Fruit fly (Drosophila melanogaster) whole organism, embryonic: ENCODE results near the gene Cpr62Bc.

ENCODE experiments used
- Ada2b ChIP-seq: fragments of 200-800 bp; sonication (Bioruptor generic); IDR thresholded peaks from 2 replicates; pipeline ENCODE4 v1.3.6; 2022; ENCODE audit warnings: missing biosample characterization, missing genetic modification characterization
- CG10321 ChIP-seq: fragments of 200-800 bp; sonication (Bioruptor generic); IDR thresholded peaks from 2 replicates; pipeline ENCODE4 v1.3.6; 2022; ENCODE audit warnings: missing biosample characterization, missing genetic modification characterization
- CG10959 ChIP-seq: fragments of 200-800 bp; sonication (Bioruptor generic); IDR thresholded peaks from 2 replicates; pipeline ENCODE4 v1.3.6; 2022; ENCODE audit warnings: missing biosample characterization, missing genetic modification characterization
- CG11695 ChIP-seq: fragments of 200-800 bp; sonication (Bioruptor generic); IDR thresholded peaks from 3 replicates; pipeline ENCODE4 v1.3.6; 2022; ENCODE audit warnings: missing biosample characterization, missing genetic modification characterization
- CG12769 ChIP-seq: fragments of 200-800 bp; sonication (Bioruptor generic); optimal IDR thresholded peaks from 2 replicates; lab custom pipeline; 2019; ENCODE audit warnings: missing biosample characterization, mild to moderate bottlenecking, missing genetic modification characterization, moderate library complexity
- CG12942 ChIP-seq: fragments of 200-800 bp; sonication (Bioruptor generic); optimal IDR thresholded peaks from 3 replicates; lab custom pipeline; 2016; ENCODE audit warnings: missing biosample characterization, missing genetic modification characterization
- CG13123 ChIP-seq: fragments of 200-800 bp; sonication (Bioruptor generic); optimal IDR thresholded peaks from 2 replicates; lab custom pipeline; 2016; ENCODE audit warnings: missing biosample characterization, missing genetic modification characterization
- CG15696 ChIP-seq: fragments of 200-800 bp; sonication (Bioruptor generic); optimal IDR thresholded peaks from 2 replicates; lab custom pipeline; 2019; ENCODE audit warnings: missing biosample characterization, mild to moderate bottlenecking, missing genetic modification characterization, moderate library complexity
- CG18262 ChIP-seq: fragments of 200-800 bp; optimal IDR thresholded peaks from 3 replicates; lab custom pipeline; 2019; ENCODE audit warnings: missing biosample characterization, mild to moderate bottlenecking, missing genetic modification characterization, moderate library complexity
- CG18599 ChIP-seq: fragments of 200-800 bp; sonication (Bioruptor generic); optimal IDR thresholded peaks from 3 replicates; lab custom pipeline; 2017; ENCODE audit warnings: missing biosample characterization, missing genetic modification characterization, mild to moderate bottlenecking, moderate library complexity, missing genetic modification reagents
- CG30020 ChIP-seq: fragments of 200-800 bp; optimal IDR thresholded peaks from 2 replicates; lab custom pipeline; 2019; ENCODE audit warnings: missing biosample characterization, mild to moderate bottlenecking, missing genetic modification characterization, moderate library complexity
- CG3726 ChIP-seq: fragments of 200-800 bp; sonication (Bioruptor generic); IDR thresholded peaks from 3 replicates; pipeline ENCODE4, ENCODE4 v1.3.6; 2022; ENCODE audit warnings: missing biosample characterization, missing genetic modification characterization
- CG3995 ChIP-seq: fragments of 200-800 bp; sonication (Bioruptor generic); optimal IDR thresholded peaks from 3 replicates; lab custom pipeline; 2016; ENCODE audit warnings: missing biosample characterization, missing genetic modification characterization
- CG4424 ChIP-seq: fragments of 200-800 bp; sonication (Bioruptor generic); optimal IDR thresholded peaks from 3 replicates; lab custom pipeline; 2016; ENCODE audit warnings: missing biosample characterization, missing genetic modification characterization
- CG7987 ChIP-seq: fragments of 200-800 bp; sonication (Bioruptor generic); optimal IDR thresholded peaks from 2 replicates; lab custom pipeline; 2018; ENCODE audit warnings: missing biosample characterization, mild to moderate bottlenecking, missing genetic modification characterization, moderate library complexity
- CG8359 ChIP-seq: fragments of 200-800 bp; sonication (Bioruptor generic); optimal IDR thresholded peaks from 2 replicates; lab custom pipeline; 2017; ENCODE audit warnings: missing biosample characterization, mild to moderate bottlenecking, missing genetic modification characterization, borderline replicate concordance
- CG9727 ChIP-seq: fragments of 200-800 bp; sonication (Bioruptor generic); optimal IDR thresholded peaks from 3 replicates; lab custom pipeline; 2017; ENCODE audit warnings: missing biosample characterization, mild to moderate bottlenecking, missing genetic modification characterization
- CG9817 ChIP-seq: fragments of 200-800 bp; sonication (Bioruptor generic); optimal IDR thresholded peaks from 2 replicates; lab custom pipeline; 2018; ENCODE audit warnings: missing biosample characterization, mild to moderate bottlenecking, missing genetic modification characterization, moderate library complexity
- CrebB ChIP-seq: fragments of 200-800 bp; sonication (Bioruptor generic); optimal IDR thresholded peaks from 3 replicates; lab custom pipeline; 2018; ENCODE audit warnings: missing biosample characterization, mild to moderate bottlenecking, missing genetic modification characterization
- D19B ChIP-seq: fragments of 200-800 bp; sonication (Bioruptor generic); optimal IDR thresholded peaks from 2 replicates; lab custom pipeline; 2017; ENCODE audit warnings: missing biosample characterization, mild to moderate bottlenecking, missing genetic modification characterization
- Deaf1 ChIP-seq: fragments of 200-800 bp; optimal IDR thresholded peaks from 3 replicates; lab custom pipeline; 2019; ENCODE audit warnings: missing biosample characterization, mild to moderate bottlenecking, missing genetic modification characterization, moderate library complexity
- Doc2 ChIP-seq: fragments of 200-800 bp; sonication (Bioruptor generic); IDR thresholded peaks from 2 replicates; pipeline ENCODE4 v1.3.6; 2022; ENCODE audit warnings: missing biosample characterization, missing genetic modification characterization
- E2f2 ChIP-seq: fragments of 200-800 bp; sonication (Bioruptor generic); IDR thresholded peaks from 2 replicates; pipeline ENCODE4 v1.3.6; 2022; ENCODE audit warnings: missing biosample characterization, missing genetic modification characterization
- ERR ChIP-seq: fragments of 200-800 bp; sonication (Bioruptor generic); optimal IDR thresholded peaks from 2 replicates; lab custom pipeline; 2016; ENCODE audit warnings: missing biosample characterization, missing genetic modification characterization
- GATAe ChIP-seq: fragments of 200-800 bp; sonication (Bioruptor generic); conservative IDR thresholded peaks from 2 replicates; pipeline ENCODE4 v1.3.6; 2022; ENCODE audit warnings: missing biosample characterization, missing genetic modification characterization
- Lim3 ChIP-seq: fragments of 200-800 bp; sonication (Bioruptor generic); IDR thresholded peaks from 2 replicates; pipeline ENCODE4 v1.3.6; 2022; ENCODE audit warnings: missing biosample characterization, missing genetic modification characterization
- Med ChIP-seq: fragments of 200-800 bp; sonication (Bioruptor generic); peaks from one replicate; lab custom pipeline; 2016; ENCODE audit warnings: missing biosample characterization, missing genetic modification characterization, mild to moderate bottlenecking, inconsistent platforms, moderate library complexity
- Nf-YA ChIP-seq: fragments of 200-800 bp; sonication (Bioruptor generic); IDR thresholded peaks from 2 replicates; pipeline ENCODE4 v1.3.6; 2022; ENCODE audit warnings: missing biosample characterization, missing genetic modification characterization
- Ravus ChIP-seq: fragments of 200-800 bp; sonication (Bioruptor generic); IDR thresholded peaks from 2 replicates; pipeline ENCODE4 v1.3.6; 2022; ENCODE audit warnings: missing biosample characterization, missing genetic modification characterization
- TFAM ChIP-seq: fragments of 200-800 bp; sonication (Bioruptor generic); optimal IDR thresholded peaks from 2 replicates; lab custom pipeline; 2017; ENCODE audit warnings: missing biosample characterization, missing genetic modification characterization, inconsistent platforms
- ab ChIP-seq: fragments of 200-800 bp; sonication (Bioruptor generic); optimal IDR thresholded peaks from 2 replicates; lab custom pipeline; 2016; ENCODE audit warnings: missing biosample characterization, missing genetic modification characterization
- bbx ChIP-seq: fragments of 200-800 bp; sonication (Bioruptor generic); IDR thresholded peaks from 2 replicates; pipeline ENCODE4 v1.3.6; 2022; ENCODE audit warnings: missing biosample characterization, missing genetic modification characterization; ENCODE audit not compliant: partially characterized antibody
- btn ChIP-seq: fragments of 200-800 bp; sonication (Bioruptor generic); optimal IDR thresholded peaks from 2 replicates; lab custom pipeline; 2016; ENCODE audit warnings: missing biosample characterization, missing genetic modification characterization
- chinmo ChIP-seq: fragments of 200-800 bp; sonication (Bioruptor generic); IDR thresholded peaks from 4 replicates; pipeline ENCODE4 v1.3.6; 2022; ENCODE audit warnings: missing biosample characterization, missing genetic modification characterization; ENCODE audit not compliant: partially characterized antibody
- chn ChIP-seq: fragments of 200-800 bp; sonication (Bioruptor generic); optimal IDR thresholded peaks from 2 replicates; lab custom pipeline; 2016; ENCODE audit warnings: missing biosample characterization, missing genetic modification characterization
- croc ChIP-seq: fragments of 200-800 bp; sonication (Bioruptor generic); conservative IDR thresholded peaks from 3 replicates; pipeline ENCODE4 v1.3.6; 2022; ENCODE audit warnings: missing biosample characterization, missing genetic modification characterization
- dmrt99B ChIP-seq: fragments of 200-800 bp; sonication (Bioruptor generic); optimal IDR thresholded peaks from 2 replicates; lab custom pipeline; 2018; ENCODE audit warnings: missing biosample characterization, mild to moderate bottlenecking, missing genetic modification characterization, moderate library complexity
- esg ChIP-seq: fragments of 200-800 bp; sonication (Bioruptor generic); conservative IDR thresholded peaks from 2 replicates; pipeline ENCODE4 v1.3.6; 2022; ENCODE audit warnings: missing biosample characterization, missing genetic modification characterization
- grn ChIP-seq: fragments of 200-800 bp; sonication (Bioruptor generic); optimal IDR thresholded peaks from 3 replicates; lab custom pipeline; 2017; ENCODE audit warnings: missing biosample characterization, missing genetic modification characterization
- klu ChIP-seq: fragments of 200-800 bp; sonication (Bioruptor generic); IDR thresholded peaks from 2 replicates; pipeline ENCODE4 v1.3.6; 2022; ENCODE audit warnings: missing biosample characterization, missing genetic modification characterization
- maf-S ChIP-seq: fragments of 200-800 bp; sonication (Bioruptor generic); optimal IDR thresholded peaks from 2 replicates; lab custom pipeline; 2016; ENCODE audit warnings: missing biosample characterization, missing genetic modification characterization
- nmo ChIP-seq: fragments of 200-800 bp; sonication (Bioruptor generic); optimal IDR thresholded peaks from 2 replicates; lab custom pipeline; 2018; ENCODE audit warnings: missing biosample characterization, mild to moderate bottlenecking, missing genetic modification characterization, moderate library complexity
- nom ChIP-seq: fragments of 200-800 bp; sonication (Bioruptor generic); optimal IDR thresholded peaks from 2 replicates; lab custom pipeline; 2017; ENCODE audit warnings: missing biosample characterization, missing genetic modification characterization, mild to moderate bottlenecking, moderate library complexity, missing genetic modification reagents
- oc ChIP-seq: fragments of 200-800 bp; sonication (Bioruptor generic); optimal IDR thresholded peaks from 2 replicates; lab custom pipeline; 2018; ENCODE audit warnings: missing biosample characterization, mild to moderate bottlenecking, missing genetic modification characterization, moderate library complexity
- sens-2 ChIP-seq: fragments of 200-800 bp; sonication (Bioruptor generic); IDR thresholded peaks from 2 replicates; pipeline ENCODE4 v1.3.6; 2022; ENCODE audit warnings: missing biosample characterization, missing genetic modification characterization
- tio ChIP-seq: fragments of 200-800 bp; sonication (Bioruptor generic); optimal IDR thresholded peaks from 2 replicates; lab custom pipeline; 2017; ENCODE audit warnings: missing biosample characterization, missing genetic modification characterization, inconsistent platforms
- tna ChIP-seq: fragments of 200-800 bp; sonication (Bioruptor generic); IDR thresholded peaks from 2 replicates; pipeline ENCODE4 v1.3.6; 2022; ENCODE audit warnings: missing biosample characterization, missing genetic modification characterization; ENCODE audit not compliant: partially characterized antibody
- unc-4 ChIP-seq: fragments of 200-800 bp; sonication (Bioruptor generic); IDR thresholded peaks from 2 replicates; pipeline ENCODE4 v1.3.6; 2022; ENCODE audit warnings: missing biosample characterization, missing genetic modification characterization; ENCODE audit not compliant: partially characterized antibody
- usp ChIP-seq: fragments of >200 bp; optimal IDR thresholded peaks from 2 replicates; lab custom pipeline; 2017; ENCODE audit warnings: missing biosample characterization, missing genetic modification characterization
- vnd ChIP-seq: fragments of 200-800 bp; sonication (Bioruptor generic); IDR thresholded peaks from 3 replicates; pipeline ENCODE4 v1.3.6; 2022; ENCODE audit warnings: missing biosample characterization, missing genetic modification characterization; ENCODE audit not compliant: partially characterized antibody

Gene Cpr62Bc

DNA sequence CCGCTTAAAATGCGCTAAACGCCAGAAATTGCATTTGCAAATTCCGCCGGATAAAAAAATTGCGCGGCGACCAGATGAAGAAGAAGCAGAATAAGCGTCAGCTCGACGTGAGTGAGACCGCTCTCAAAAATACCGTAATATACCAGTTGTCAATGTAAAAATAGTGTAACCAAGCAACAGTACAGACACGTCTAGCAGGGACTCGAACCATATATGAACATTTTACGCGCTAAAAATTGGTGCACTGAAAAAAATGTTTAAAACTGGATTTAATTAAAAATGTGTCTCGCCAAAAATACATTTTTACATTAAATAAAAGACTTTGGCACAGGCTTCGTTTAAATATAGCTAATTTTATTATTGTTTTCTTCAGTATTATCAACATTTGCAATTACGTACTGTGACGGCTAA, 34.3 kb upstream of the Cpr62Bc start, which contains the start of gene dre4 (continued):
- TF ChIP-seq CG7987 (GFP tag; lab: Kevin White, UChicago), result peak; percentile 37
- peak; percentile 73 for TF ChIP-seq CG4424 (GFP tag; lab: Kevin White, UChicago)
- TF ChIP-seq esg (GFP tag; lab: Robert Waterston, UW), result peak; percentile 45; the same call in 1 of the 2 replicates
- TF ChIP-seq oc (tag; lab: Kevin White, UChicago), result peak; percentile 39
- peak; percentile 76 for TF ChIP-seq nmo (GFP tag; lab: Kevin White, UChicago)
- peak; percentile 91 for TF ChIP-seq Med
- TF ChIP-seq GATAe (GFP tag; lab: Robert Waterston, UW), result no peak
- no peak for TF ChIP-seq TFAM (GFP tag; lab: Kevin White, UChicago)
- peak; percentile 31; the same call in 1 of the 2 replicates for TF ChIP-seq CG10959 (GFP tag; lab: Robert Waterston, UW)
- peak; percentile 66 for TF ChIP-seq CG12769
- TF ChIP-seq klu (GFP tag; lab: Robert Waterston, UW), result peak; percentile 58; the same call in 1 of the 2 replicates
- peak; percentile 47 for TF ChIP-seq nom
- peak; percentile 70 for TF ChIP-seq CG18262 (tag; lab: Kevin White, UChicago)
- no peak for TF ChIP-seq Deaf1
- peak; percentile 20 for TF ChIP-seq btn
- TF ChIP-seq CG10321 (GFP tag; lab: Robert Waterston, UW), result 0 out of 2 replicates have a peak, but pooled peaks have one; percentile 42
- no peak for TF ChIP-seq vnd (GFP tag; lab: Robert Waterston, UW)
- peak; percentile 40; the same call in 1 of the 2 replicates for TF ChIP-seq Ada2b (GFP tag; lab: Robert Waterston, UW)
- TF ChIP-seq CG11695, result peak; percentile 62
- no peak for TF ChIP-seq CG8359 (GFP tag; lab: Kevin White, UChicago)
- TF ChIP-seq sens-2 (GFP tag; lab: Robert Waterston, UW), result peak; percentile 32; the same call in 1 of the 2 replicates
- no peak; the same call in 1 of the 2 replicates for TF ChIP-seq Ravus (GFP tag; lab: Robert Waterston, UW)
- no peak for TF ChIP-seq tna (GFP tag; lab: Robert Waterston, UW)
- peak; percentile 34 for TF ChIP-seq ERR
- TF ChIP-seq E2f2, result peak; percentile 88
- peak; percentile 24 for TF ChIP-seq CG9817
- peak; percentile 17 for TF ChIP-seq maf-S (GFP tag; lab: Kevin White, UChicago)
- TF ChIP-seq tio, result no peak
- peak; percentile 37 for TF ChIP-seq CG3995 (GFP tag; lab: Kevin White, UChicago)
- peak; percentile 53 for TF ChIP-seq D19B (GFP tag; lab: Kevin White, UChicago)
- peak; percentile 43 for TF ChIP-seq CG12942 (GFP tag; lab: Kevin White, UChicago)
- peak; percentile 41; the same call in 1 of the 2 replicates for TF ChIP-seq Nf-YA (GFP tag; lab: Robert Waterston, UW)
- TF ChIP-seq croc, result peak; percentile 15; the same call in 1 of the 3 replicates
- TF ChIP-seq CG30020 (tag; lab: Kevin White, UChicago), result peak; percentile 20
- peak; percentile 25 for TF ChIP-seq CG13123 (GFP tag; lab: Kevin White, UChicago)
- peak; percentile 9 for TF ChIP-seq grn (GFP tag; lab: Kevin White, UChicago)
- TF ChIP-seq CG15696 (tag; lab: Kevin White, UChicago), result peak; percentile 37
- peak; percentile 48; the same call in 1 of the 2 replicates for TF ChIP-seq unc-4 (GFP tag; lab: Robert Waterston, UW)
- TF ChIP-seq chinmo (GFP tag; lab: Robert Waterston, UW), result 0 out of 4 replicates have a peak, but pooled peaks have one; percentile 19
- TF ChIP-seq CG9727, result peak; percentile 49
- peak; percentile 52 for TF ChIP-seq CrebB (tag; lab: Kevin White, UChicago)
- no peak for TF ChIP-seq usp (GFP tag; lab: Kevin White, UChicago)
- 0 out of 3 replicates have a peak, but pooled peaks have one; percentile 29 for TF ChIP-seq CG3726 (GFP tag; lab: Robert Waterston, UW)
- no peak for TF ChIP-seq Doc2 (GFP tag; lab: Robert Waterston, UW)
- peak; percentile 40 for TF ChIP-seq ab (GFP tag; lab: Kevin White, UChicago)
- TF ChIP-seq dmrt99B, result peak; percentile 65
- TF ChIP-seq Lim3 (GFP tag; lab: Robert Waterston, UW), result no peak
- peak; percentile 80 for TF ChIP-seq CG18599
- TF ChIP-seq bbx (GFP tag; lab: Robert Waterston, UW), result peak; percentile 9; the same call in 1 of the 2 replicates
- TF ChIP-seq chn (GFP tag; lab: Kevin White, UChicago), result peak; percentile 46
